Worm (Caenorhabditis elegans) whole organism, young adult: Measurements from ENCODE around the gene gtf-2E2.

Experiments
- B0019.2 ChIP-seq: fragments of 200-800 bp; sonication (Bioruptor generic); conservative IDR thresholded peaks from 2 replicates; pipeline ENCODE4 v1.3.6; 2022; ENCODE audit warnings: missing genetic modification reagents, missing genetic modification characterization, missing compliant biosample characterization
- B0261.1 ChIP-seq: sonication (generic microtip); optimal IDR thresholded peaks from 2 replicates; lab custom pipeline; 2016; ENCODE audit warnings: mild to moderate bottlenecking, missing genetic modification characterization, moderate library complexity, missing compliant biosample characterization
- B0336.3 ChIP-seq: fragments of 200-800 bp; sonication (Bioruptor generic); IDR thresholded peaks from 2 replicates; pipeline ENCODE4 v1.3.6; 2022; ENCODE audit warnings: missing genetic modification characterization, missing compliant biosample characterization
- D2030.7 ChIP-seq: fragments of 200-800 bp; sonication (Bioruptor generic); IDR thresholded peaks from 2 replicates; pipeline ENCODE4 v1.3.6; 2022; ENCODE audit warnings: missing genetic modification reagents, missing genetic modification characterization, missing compliant biosample characterization
- F23B12.7 ChIP-seq: sonication (generic microtip); optimal IDR thresholded peaks from 2 replicates; lab custom pipeline; 2017; ENCODE audit warnings: missing genetic modification characterization, mild to moderate bottlenecking, missing compliant biosample characterization, antibody characterized with exemption, moderate library complexity; ENCODE audit not compliant: insufficient read depth
- F52B5.7 ChIP-seq: sonication (generic microtip); optimal IDR thresholded peaks from 2 replicates; lab custom pipeline; 2016; ENCODE audit warnings: mild to moderate bottlenecking, missing genetic modification characterization, missing compliant biosample characterization
- F55B11.4 ChIP-seq: sonication (generic microtip); optimal IDR thresholded peaks from 2 replicates; lab custom pipeline; 2016; ENCODE audit warnings: missing compliant biosample characterization, missing genetic modification characterization, borderline replicate concordance; ENCODE audit not compliant: insufficient read depth
- K11D2.4 ChIP-seq: fragments of 200-800 bp; sonication (Bioruptor generic); IDR thresholded peaks from 2 replicates; pipeline ENCODE4 v1.3.6; 2022; ENCODE audit warnings: missing genetic modification reagents, missing genetic modification characterization, missing compliant biosample characterization
- Y53F4B.3 ChIP-seq: fragments of 200-800 bp; sonication (Bioruptor generic); IDR thresholded peaks from 2 replicates; pipeline ENCODE4 v1.3.6; 2022; ENCODE audit warnings: missing genetic modification reagents, missing genetic modification characterization, missing compliant biosample characterization
- Y95B8A.8 ChIP-seq: fragments of 200-800 bp; sonication (Bioruptor generic); IDR thresholded peaks from 2 replicates; pipeline ENCODE4 v1.3.6; 2022; ENCODE audit warnings: missing genetic modification reagents, missing genetic modification characterization, missing compliant biosample characterization
- ama-1 ChIP-seq, 3 experiments: fragments of 150-350 bp in 1 of 3; sonication (generic microtip) in 2 of 3; optimal IDR thresholded peaks; 2 replicates each; lab custom pipeline; 2014 to 2018; ENCODE audit warnings: missing biosample characterization in 2 of 3, missing genetic modification characterization in 2 of 3, missing genetic modification reagents in 2 of 3
- atf-7 ChIP-seq: sonication (generic microtip); optimal IDR thresholded peaks from 2 replicates; lab custom pipeline; 2017; ENCODE audit warnings: mild to moderate bottlenecking, missing genetic modification characterization, missing compliant biosample characterization
- athp-1 ChIP-seq: sonication (generic microtip); optimal IDR thresholded peaks from 2 replicates; lab custom pipeline; 2017; ENCODE audit warnings: mild to moderate bottlenecking, missing genetic modification characterization, missing compliant biosample characterization
- ccch-3 ChIP-seq: fragments of 200-800 bp; sonication (Bioruptor generic); optimal IDR thresholded peaks from 2 replicates; lab custom pipeline; 2018; ENCODE audit warnings: mild to moderate bottlenecking, missing genetic modification characterization, missing compliant biosample characterization
- ceh-100 ChIP-seq: fragments of 200-800 bp; sonication (Bioruptor generic); IDR thresholded peaks from 2 replicates; pipeline ENCODE4 v1.3.6; 2022; ENCODE audit warnings: missing genetic modification reagents, missing genetic modification characterization, missing compliant biosample characterization
- ceh-40 ChIP-seq: fragments of 200-800 bp; sonication (Bioruptor generic); IDR thresholded peaks from 2 replicates; pipeline ENCODE4 v1.3.6; 2022; ENCODE audit warnings: missing genetic modification characterization, missing compliant biosample characterization
- ceh-79 ChIP-seq: sonication (generic microtip); optimal IDR thresholded peaks from 2 replicates; lab custom pipeline; 2017; ENCODE audit warnings: mild to moderate bottlenecking, missing genetic modification characterization, missing compliant biosample characterization
- ceh-91 ChIP-seq: fragments of 200-800 bp; sonication (Bioruptor generic); IDR thresholded peaks from 2 replicates; pipeline ENCODE4 v1.3.6; 2022; ENCODE audit warnings: missing genetic modification reagents, missing genetic modification characterization, missing compliant biosample characterization
- chd-7 ChIP-seq: sonication (generic microtip); optimal IDR thresholded peaks from 2 replicates; lab custom pipeline; 2016; ENCODE audit warnings: mild to moderate bottlenecking, missing genetic modification characterization, moderate library complexity, missing compliant biosample characterization
- die-1 ChIP-seq: sonication (generic microtip); optimal IDR thresholded peaks from 2 replicates; lab custom pipeline; 2016; ENCODE audit warnings: missing genotype, mild to moderate bottlenecking, missing genetic modification characterization, missing compliant biosample characterization
- dox-1 ChIP-seq: fragments of 200-800 bp; sonication (Bioruptor generic); IDR thresholded peaks from 2 replicates; pipeline ENCODE4 v1.3.6; 2022; ENCODE audit warnings: missing genetic modification reagents, missing genetic modification characterization, missing compliant biosample characterization
- dpl-1 ChIP-seq: fragments of 150-350 bp; optimal IDR thresholded peaks from 2 replicates; lab custom pipeline; 2014; ENCODE audit warnings: missing biosample characterization, missing genetic modification reagents, missing genetic modification characterization
- efl-1 ChIP-seq: fragments of 150-350 bp; optimal IDR thresholded peaks from 2 replicates; lab custom pipeline; 2014; ENCODE audit warnings: missing biosample characterization, missing genetic modification reagents, missing genetic modification characterization
- egl-44 ChIP-seq: fragments of 200-800 bp; sonication (Bioruptor generic); IDR thresholded peaks from 2 replicates; pipeline ENCODE4 v1.3.6; 2022; ENCODE audit warnings: missing genetic modification reagents, missing genetic modification characterization, missing compliant biosample characterization
- egrh-3 ChIP-seq: fragments of 200-800 bp; sonication (Bioruptor generic); IDR thresholded peaks from 2 replicates; pipeline ENCODE4 v1.3.6; 2022; ENCODE audit warnings: missing genetic modification reagents, missing genetic modification characterization, missing compliant biosample characterization
- ekl-4 ChIP-seq: fragments of 200-800 bp; sonication (Bioruptor generic); IDR thresholded peaks from 2 replicates; pipeline ENCODE4 v1.3.6; 2022; ENCODE audit warnings: missing genetic modification reagents, missing genetic modification characterization, missing compliant biosample characterization
- hlh-12 ChIP-seq: sonication (generic microtip); optimal IDR thresholded peaks from 2 replicates; lab custom pipeline; 2016; ENCODE audit warnings: missing genetic modification characterization, missing compliant biosample characterization
- hmg-20 ChIP-seq: fragments of 200-800 bp; sonication (Bioruptor generic); IDR thresholded peaks from 2 replicates; pipeline ENCODE4 v1.3.6; 2022; ENCODE audit warnings: missing genetic modification reagents, missing genetic modification characterization, missing compliant biosample characterization
- lin-35 ChIP-seq, 3 experiments: fragments of 150-350 bp in 2 of 3; sonication (generic microtip) in 1 of 3; optimal IDR thresholded peaks; 2 replicates each; lab custom pipeline; 2014 to 2018; ENCODE audit warnings: missing biosample characterization in 3 of 3, missing genetic modification characterization in 3 of 3, missing genetic modification reagents in 3 of 3
- lsy-27 ChIP-seq: sonication (generic microtip); optimal IDR thresholded peaks from 2 replicates; lab custom pipeline; 2017; ENCODE audit warnings: missing genetic modification characterization, mild to moderate bottlenecking, missing compliant biosample characterization, antibody characterized with exemption, missing genotype, borderline replicate concordance; ENCODE audit not compliant: insufficient read depth
- madf-6 ChIP-seq: fragments of 200-800 bp; sonication (Bioruptor generic); IDR thresholded peaks from 2 replicates; pipeline ENCODE4 v1.3.6; 2022; ENCODE audit warnings: missing genetic modification reagents, missing genetic modification characterization, missing compliant biosample characterization
- mel-28 ChIP-seq: sonication (generic microtip); optimal IDR thresholded peaks from 2 replicates; lab custom pipeline; 2016; ENCODE audit warnings: borderline replicate concordance, mild to moderate bottlenecking, missing genetic modification characterization, missing compliant biosample characterization
- nfya-2 ChIP-seq: fragments of 200-800 bp; sonication (Bioruptor generic); IDR thresholded peaks from 2 replicates; pipeline ENCODE4 v1.3.6; 2022; ENCODE audit warnings: missing genetic modification reagents, missing genetic modification characterization, missing compliant biosample characterization
- nhr-27 ChIP-seq: fragments of 200-800 bp; sonication (Bioruptor generic); optimal IDR thresholded peaks from 2 replicates; lab custom pipeline; 2018; ENCODE audit warnings: mild to moderate bottlenecking, missing genetic modification characterization, moderate library complexity, missing compliant biosample characterization
- nhr-80 ChIP-seq: sonication (generic microtip); optimal IDR thresholded peaks from 2 replicates; lab custom pipeline; 2016; ENCODE audit warnings: missing genetic modification characterization, missing compliant biosample characterization
- nhr-90 ChIP-seq: sonication (generic microtip); optimal IDR thresholded peaks from 2 replicates; lab custom pipeline; 2016; ENCODE audit warnings: missing genotype, mild to moderate bottlenecking, missing genetic modification characterization, missing compliant biosample characterization
- rec-8 ChIP-seq, 2 experiments: sonication (generic microtip); optimal IDR thresholded peaks; 2 replicates each; lab custom pipeline; 2016; ENCODE audit warnings: mild to moderate bottlenecking in 2 of 2, missing genetic modification characterization in 2 of 2, missing genetic modification reagents in 2 of 2, missing genotype in 2 of 2, missing biosample characterization in 1 of 2, missing compliant biosample characterization in 1 of 2, moderate library complexity in 1 of 2
- sdz-38 ChIP-seq: sonication (generic microtip); optimal IDR thresholded peaks from 2 replicates; lab custom pipeline; 2016; ENCODE audit warnings: missing genotype, missing genetic modification characterization, missing compliant biosample characterization
- sea-2 ChIP-seq: fragments of 200-800 bp; sonication (Bioruptor generic); IDR thresholded peaks from 2 replicates; pipeline ENCODE4 v1.3.6; 2022; ENCODE audit warnings: missing genetic modification characterization, missing compliant biosample characterization
- snpc-4 ChIP-seq, 5 experiments: fragments of 150-350 bp in 1 of 5; sonication (generic microtip) in 4 of 5; optimal IDR thresholded peaks; 2 replicates each; lab custom pipeline; 2014 to 2018; ENCODE audit warnings: missing genetic modification characterization in 5 of 5, missing biosample characterization in 3 of 5, antibody characterized with exemption in 2 of 5, mild to moderate bottlenecking in 2 of 5, missing compliant biosample characterization in 2 of 5, missing genotype in 2 of 5, moderate library complexity in 2 of 5, missing genetic modification reagents in 1 of 5
- tbp1 ChIP-seq: fragments of 200-800 bp; sonication (Bioruptor generic); optimal IDR thresholded peaks from 2 replicates; lab custom pipeline; 2018; ENCODE audit warnings: mild to moderate bottlenecking, missing genetic modification characterization, missing compliant biosample characterization
- ztf-18 ChIP-seq: sonication (generic microtip); optimal IDR thresholded peaks from 2 replicates; lab custom pipeline; 2016; ENCODE audit warnings: missing genotype, mild to moderate bottlenecking, missing genetic modification characterization, missing compliant biosample characterization
- ztf-25 ChIP-seq: fragments of 200-800 bp; sonication (Bioruptor generic); IDR thresholded peaks from 2 replicates; pipeline ENCODE4 v1.3.6; 2022; ENCODE audit warnings: missing genetic modification reagents, missing genetic modification characterization, missing compliant biosample characterization
- ztf-3 ChIP-seq: fragments of 200-800 bp; sonication (Bioruptor generic); optimal IDR thresholded peaks from 2 replicates; lab custom pipeline; 2018; ENCODE audit warnings: mild to moderate bottlenecking, missing genetic modification characterization, missing compliant biosample characterization
- ztf-6 ChIP-seq: fragments of 200-800 bp; sonication (Bioruptor generic); IDR thresholded peaks from 2 replicates; pipeline ENCODE4 v1.3.6; 2022; ENCODE audit warnings: missing genetic modification reagents, missing genetic modification characterization, missing compliant biosample characterization

The gtf-2E2 gene

DNA sequence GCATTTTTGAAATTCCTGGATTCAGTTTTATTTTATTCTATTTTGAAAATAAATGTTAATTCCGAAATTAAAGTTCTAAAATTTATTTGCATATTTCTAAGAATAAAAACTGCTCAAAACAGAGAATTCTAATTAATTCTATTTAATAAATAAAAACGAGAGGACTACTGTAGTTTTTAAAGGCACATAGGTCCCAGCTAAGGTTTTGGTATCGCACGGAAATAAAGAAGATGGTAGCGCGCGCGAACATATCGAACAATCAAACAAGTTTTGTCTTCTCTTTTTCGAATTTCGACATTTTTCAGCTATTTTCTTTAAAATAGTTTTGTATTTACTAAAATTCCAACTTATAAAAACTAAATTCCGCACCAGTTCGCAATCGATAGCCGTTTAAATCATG is 35.6 kb upstream of the gtf-2E2 start (continued):
- TF ChIP-seq hlh-12 = no peak
- TF ChIP-seq sea-2 (GFP tag; lab: Robert Waterston, UW) = no peak
- peak; percentile 33 for TF ChIP-seq ztf-18 (tag; lab: Kevin White, UChicago)
- peak; percentile 89; the same call in 1 of the 2 replicates for TF ChIP-seq Y95B8A.8 (GFP tag; lab: Robert Waterston, UW)
- no peak for TF ChIP-seq ama-1 (optimal IDR thresholded peaks at IDR 0.05; lab: Kevin White, UChicago)
- TF ChIP-seq ama-1 (GFP tag; optimal IDR thresholded peaks at IDR 0.05; lab: Kevin White, UChicago) = no peak
- no peak for TF ChIP-seq nhr-27 (tag; lab: Kevin White, UChicago)
- TF ChIP-seq ztf-3 (GFP tag; lab: Kevin White, UChicago) = no peak
- peak; percentile 60 for TF ChIP-seq tbp1 (GFP tag; lab: Kevin White, UChicago)
- peak; percentile 81 for TF ChIP-seq dox-1 (GFP tag; lab: Robert Waterston, UW)
- no peak for TF ChIP-seq nhr-90 (tag; lab: Kevin White, UChicago)
- TF ChIP-seq F23B12.7 = no peak
- TF ChIP-seq ekl-4 = peak; percentile 75
- peak; percentile 18; the same call in 1 of the 2 replicates for TF ChIP-seq ceh-100 (GFP tag; lab: Robert Waterston, UW)
- no peak for TF ChIP-seq die-1 (tag; lab: Kevin White, UChicago)
- no peak for TF ChIP-seq F55B11.4 (tag; lab: Kevin White, UChicago)

DNA sequence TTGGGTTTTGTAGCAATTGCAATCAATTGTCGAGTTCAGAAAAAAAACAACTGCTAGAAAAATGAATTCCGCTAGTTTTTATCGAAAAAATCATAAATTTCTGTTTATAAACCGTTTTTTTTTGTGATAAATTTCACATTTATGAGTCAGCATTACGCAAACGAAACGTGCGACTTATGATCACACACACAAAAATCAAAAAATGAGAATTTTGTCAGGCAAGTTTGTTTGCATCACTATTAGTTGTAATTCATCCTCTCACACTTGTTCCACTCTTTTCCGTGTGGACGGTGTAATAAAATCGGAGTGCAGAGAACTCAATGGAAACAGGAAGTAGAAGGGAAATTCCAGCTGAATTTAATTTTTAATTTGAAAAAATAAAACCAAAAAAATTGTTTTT is 35.1 kb upstream of the gtf-2E2 start, which contains the start of gene pcs-1:
Gene pcs-1, minus strand, starts transcription at position 344 of the 400 bp plus-strand sequence.
- TF ChIP-seq hlh-12 (no peak), ceh-40 (GFP tag; lab: Robert Waterston, UW) (no peak), egl-44 (GFP tag; lab: Robert Waterston, UW) (no peak), ceh-79 (no peak), K11D2.4 (GFP tag; lab: Robert Waterston, UW) (no peak), nhr-80 (tag; lab: Kevin White, UChicago) (peak; percentile 7), F55B11.4 (tag; lab: Kevin White, UChicago) (no peak), B0336.3 (no peak), B0261.1 (tag; lab: Kevin White, UChicago) (no peak)

DNA sequence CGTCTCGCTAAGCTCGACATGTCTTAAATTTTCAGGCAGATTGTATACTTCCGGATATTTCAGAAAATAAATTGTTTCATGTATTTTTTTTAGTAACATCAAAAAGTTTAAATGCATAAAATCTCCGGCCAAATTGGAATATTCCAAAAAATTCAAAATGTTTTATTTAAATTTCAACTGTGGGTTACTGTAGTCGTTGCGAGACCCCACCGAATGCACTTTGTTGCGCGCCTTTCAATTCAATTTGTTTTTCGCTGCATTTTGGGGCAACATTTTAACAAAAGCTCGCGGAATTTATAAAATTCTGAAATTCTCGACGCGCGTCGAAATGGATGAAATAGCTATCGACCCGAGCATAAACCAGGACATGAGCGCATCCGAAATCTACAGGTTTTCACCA is 30.6 kb upstream of the gtf-2E2 start, which contains the start of gene F54D5.2:
Gene F54D5.2, plus strand, starts transcription at position 237 of the 400 bp plus-strand sequence.
- TF ChIP-seq ceh-91 (GFP tag; lab: Robert Waterston, UW) (0 out of 2 replicates have a peak, but pooled peaks have one; percentile 31), lin-35 (GFP tag; optimal IDR thresholded peaks at IDR 0.05; lab: Kevin White, UChicago) (no peak), snpc-4 (GFP tag; optimal IDR thresholded peaks at IDR 0.05; lab: Kevin White, UChicago) (no peak), snpc-4 (tag; optimal IDR thresholded peaks at IDR 0.05; lab: Kevin White, UChicago) (no peak), mel-28 (no peak), sdz-38 (tag; lab: Kevin White, UChicago) (no peak), F23B12.7 (no peak), D2030.7 (GFP tag; lab: Robert Waterston, UW) (0 out of 2 replicates have a peak, but pooled peaks have one; percentile 12), ccch-3 (GFP tag; lab: Kevin White, UChicago) (no peak), lsy-27 (tag; lab: Kevin White, UChicago) (no peak), B0019.2 (GFP tag; lab: Robert Waterston, UW) (no peak), dpl-1 (GFP tag; lab: Kevin White, UChicago) (peak; percentile 9), ama-1 (optimal IDR thresholded peaks at IDR 0.05; lab: Kevin White, UChicago) (no peak), ama-1 (GFP tag; optimal IDR thresholded peaks at IDR 0.05; lab: Kevin White, UChicago) (no peak), madf-6 (GFP tag; lab: Robert Waterston, UW) (peak; percentile 79), atf-7 (tag; lab: Kevin White, UChicago) (no peak), ztf-6 (GFP tag; lab: Robert Waterston, UW) (no peak), chd-7 (tag; lab: Kevin White, UChicago) (no peak), F52B5.7 (tag; lab: Kevin White, UChicago) (no peak), Y53F4B.3 (GFP tag; lab: Robert Waterston, UW) (no peak), rec-8 (tag; optimal IDR thresholded peaks at IDR 0.05; lab: Kevin White, UChicago) (no peak), efl-1 (peak; percentile 39), nfya-2 (GFP tag; lab: Robert Waterston, UW) (no peak), ztf-25 (GFP tag; lab: Robert Waterston, UW) (no peak), hmg-20 (GFP tag; lab: Robert Waterston, UW) (no peak), athp-1 (tag; lab: Kevin White, UChicago) (no peak), egrh-3 (GFP tag; lab: Robert Waterston, UW) (no peak)
